Worm (Caenorhabditis elegans) whole organism, young adult: ENCODE data around the gene Y7A5A.7.

Source experiments
- K11D2.4 ChIP-seq: fragments of 200-800 bp; sonication (Bioruptor generic); IDR thresholded peaks from 2 replicates; pipeline ENCODE4 v1.3.6; 2022; ENCODE audit warnings: missing genetic modification reagents, missing genetic modification characterization, missing compliant biosample characterization
- hmg-20 ChIP-seq: fragments of 200-800 bp; sonication (Bioruptor generic); IDR thresholded peaks from 2 replicates; pipeline ENCODE4 v1.3.6; 2022; ENCODE audit warnings: missing genetic modification reagents, missing genetic modification characterization, missing compliant biosample characterization
- lin-35 ChIP-seq, 3 experiments: fragments of 150-350 bp in 2 of 3; sonication (generic microtip) in 1 of 3; optimal IDR thresholded peaks; 2 replicates each; lab custom pipeline; 2014 to 2018; ENCODE audit warnings: missing biosample characterization in 3 of 3, missing genetic modification characterization in 3 of 3, missing genetic modification reagents in 3 of 3
- pha-4 ChIP-seq: fragments of 150-350 bp; sonication (generic microtip); optimal IDR thresholded peaks from 2 replicates; lab custom pipeline; 2014; ENCODE audit warnings: missing biosample characterization, missing genetic modification reagents, missing genetic modification characterization

ce11 chrX:15814548-15814947, 10.6 kb upstream of the Y7A5A.7 start:
- TF ChIP-seq lin-35 (GFP tag; optimal IDR thresholded peaks at IDR 0.05; lab: Kevin White, UChicago) (no peak), pha-4 (no peak), K11D2.4 (GFP tag; lab: Robert Waterston, UW) (no peak), hmg-20 (GFP tag; lab: Robert Waterston, UW) (no peak)
